Worm (Caenorhabditis elegans) whole organism, mixed stage, embryonic: ENCODE measurements around the gene F26G1.5.

Source experiments
- M03D4.4 ChIP-seq: sonication (generic microtip); optimal IDR thresholded peaks from 2 replicates; lab custom pipeline; 2017; ENCODE audit warnings: mild to moderate bottlenecking, missing genetic modification characterization, missing compliant biosample characterization
- bed-3 ChIP-seq: fragments of 200-800 bp; sonication (Bioruptor generic); optimal IDR thresholded peaks from 3 replicates; lab custom pipeline; 2018; ENCODE audit warnings: mild to moderate bottlenecking, missing genetic modification characterization, moderate library complexity, missing compliant biosample characterization
- blmp-1 ChIP-seq: fragments of 150-350 bp; optimal IDR thresholded peaks from 2 replicates; lab custom pipeline; 2014; ENCODE audit warnings: missing biosample characterization, missing genetic modification characterization
- ceh-39 ChIP-seq: fragments of 150-350 bp; optimal IDR thresholded peaks from 2 replicates; lab custom pipeline; 2014; ENCODE audit warnings: missing biosample characterization, missing genetic modification characterization
- ceh-43 ChIP-seq: fragments of 200-800 bp; sonication (Bioruptor generic); optimal IDR thresholded peaks from 2 replicates; lab custom pipeline; 2018; ENCODE audit warnings: mild to moderate bottlenecking, missing genetic modification characterization, moderate library complexity, missing compliant biosample characterization
- ceh-83 ChIP-seq: fragments of 200-800 bp; sonication (Bioruptor generic); optimal IDR thresholded peaks from 2 replicates; lab custom pipeline; 2018; ENCODE audit warnings: mild to moderate bottlenecking, missing genetic modification characterization, missing compliant biosample characterization
- ces-1 ChIP-seq: fragments of 150-350 bp; optimal IDR thresholded peaks from 2 replicates; lab custom pipeline; 2014; ENCODE audit warnings: missing biosample characterization, missing genetic modification reagents, missing genetic modification characterization
- cnd-1 ChIP-seq: fragments of 200-800 bp; sonication (Bioruptor generic); optimal IDR thresholded peaks from 2 replicates; lab custom pipeline; 2018; ENCODE audit warnings: mild to moderate bottlenecking, missing genetic modification characterization, missing compliant biosample characterization
- drap-1 ChIP-seq: fragments of 200-800 bp; sonication (Bioruptor generic); optimal IDR thresholded peaks from 3 replicates; lab custom pipeline; 2018; ENCODE audit warnings: mild to moderate bottlenecking, missing genetic modification characterization, missing compliant biosample characterization
- elt-1 ChIP-seq: sonication (generic microtip); optimal IDR thresholded peaks from 2 replicates; lab custom pipeline; 2017; ENCODE audit warnings: missing genetic modification characterization, mild to moderate bottlenecking, missing compliant biosample characterization, antibody characterized with exemption, moderate library complexity, borderline replicate concordance; ENCODE audit not compliant: insufficient read depth
- elt-3 ChIP-seq: fragments of 150-350 bp; optimal IDR thresholded peaks from 2 replicates; lab custom pipeline; 2014; ENCODE audit warnings: missing biosample characterization, missing genetic modification characterization
- ham-2 ChIP-seq: fragments of 200-800 bp; sonication (Bioruptor generic); optimal IDR thresholded peaks from 2 replicates; lab custom pipeline; 2018; ENCODE audit warnings: mild to moderate bottlenecking, missing genetic modification characterization, missing compliant biosample characterization
- hlh-1 ChIP-seq: fragments of 150-350 bp; optimal IDR thresholded peaks from 2 replicates; lab custom pipeline; 2014; ENCODE audit warnings: missing biosample characterization, missing genetic modification reagents, missing genetic modification characterization
- lin-13 ChIP-seq: fragments of 150-350 bp; optimal IDR thresholded peaks from 2 replicates; lab custom pipeline; 2014; ENCODE audit warnings: missing biosample characterization, missing genetic modification characterization
- lin-32 ChIP-seq: fragments of 200-800 bp; sonication (Bioruptor generic); optimal IDR thresholded peaks from 2 replicates; lab custom pipeline; 2018; ENCODE audit warnings: mild to moderate bottlenecking, missing genetic modification characterization, missing compliant biosample characterization
- lsy-2 ChIP-seq: fragments of 150-350 bp; optimal IDR thresholded peaks from 2 replicates; lab custom pipeline; 2014; ENCODE audit warnings: missing biosample characterization, missing genetic modification characterization
- mab-5 ChIP-seq: fragments of 150-350 bp; optimal IDR thresholded peaks from 2 replicates; lab custom pipeline; 2014; ENCODE audit warnings: missing biosample characterization, missing genetic modification characterization
- mep-1 ChIP-seq: fragments of 150-350 bp; optimal IDR thresholded peaks from 2 replicates; lab custom pipeline; 2017; ENCODE audit warnings: missing biosample characterization, missing genetic modification reagents, missing genetic modification characterization, inconsistent platforms
- mls-2 ChIP-seq: sonication (generic microtip); optimal IDR thresholded peaks from 2 replicates; lab custom pipeline; 2016; ENCODE audit warnings: mild to moderate bottlenecking, missing genetic modification characterization, moderate library complexity, missing compliant biosample characterization
- nhr-237 ChIP-seq: fragments of 150-350 bp; optimal IDR thresholded peaks from 2 replicates; lab custom pipeline; 2014; ENCODE audit warnings: missing biosample characterization, missing genetic modification characterization
- nhr-28 ChIP-seq: fragments of 150-350 bp; optimal IDR thresholded peaks from 2 replicates; lab custom pipeline; 2014; ENCODE audit warnings: missing biosample characterization, missing genetic modification characterization
- nhr-76 ChIP-seq: sonication (generic microtip); optimal IDR thresholded peaks from 2 replicates; lab custom pipeline; 2017; ENCODE audit warnings: missing biosample characterization, missing genetic modification characterization
- pha-4 ChIP-seq: fragments of 150-350 bp; optimal IDR thresholded peaks from 2 replicates; lab custom pipeline; 2018; ENCODE audit warnings: missing biosample characterization, missing genetic modification reagents, missing genetic modification characterization
- snpc-4 ChIP-seq: fragments of 150-350 bp; optimal IDR thresholded peaks from 2 replicates; lab custom pipeline; 2014; ENCODE audit warnings: missing biosample characterization, missing genetic modification characterization
- sptf-1 ChIP-seq: sonication (generic microtip); optimal IDR thresholded peaks from 2 replicates; lab custom pipeline; 2017; ENCODE audit warnings: mild to moderate bottlenecking, missing genetic modification characterization, moderate library complexity, missing compliant biosample characterization
- tbx-8 ChIP-seq: fragments of 200-800 bp; sonication (Bioruptor generic); optimal IDR thresholded peaks from 2 replicates; lab custom pipeline; 2018; ENCODE audit warnings: mild to moderate bottlenecking, missing genetic modification characterization, moderate library complexity, missing compliant biosample characterization
- unc-120 ChIP-seq: sonication (generic microtip); optimal IDR thresholded peaks from 2 replicates; lab custom pipeline; 2017; ENCODE audit warnings: missing genetic modification characterization, missing compliant biosample characterization; ENCODE audit not compliant: poor library complexity, severe bottlenecking
- unc-39 ChIP-seq: fragments of 150-350 bp; optimal IDR thresholded peaks from 2 replicates; lab custom pipeline; 2014; ENCODE audit warnings: missing biosample characterization, missing genetic modification characterization
- unc-62 ChIP-seq: fragments of 150-350 bp; optimal IDR thresholded peaks from 2 replicates; lab custom pipeline; 2014; ENCODE audit warnings: missing biosample characterization, missing genetic modification reagents, missing genetic modification characterization
- zip-8 ChIP-seq: fragments of 150-350 bp; optimal IDR thresholded peaks from 2 replicates; lab custom pipeline; 2014; ENCODE audit warnings: missing biosample characterization, missing genetic modification characterization
- ztf-11 ChIP-seq: fragments of 150-350 bp; optimal IDR thresholded peaks from 2 replicates; lab custom pipeline; 2014; ENCODE audit warnings: missing biosample characterization, missing genetic modification characterization

The F26G1.5 gene

ce11 chrII:4773891-4774432 is 2.8 kb upstream of the F26G1.5 start, which contains the start of the genes F26G1.9 and F26G1.10:
TSS of gene F26G1.9 (minus strand) at chrII:4773991.
TSS of gene F26G1.10 (plus strand) at chrII:4774382.
- no peak for TF ChIP-seq bed-3
- TF ChIP-seq ham-2 (GFP tag; lab: Kevin White, UChicago): no peak

- no peak for TF ChIP-seq blmp-1 (tag; lab: Kevin White, UChicago)
- TF ChIP-seq ceh-43: no peak
- TF ChIP-seq sptf-1 (tag; lab: Kevin White, UChicago): no peak
- no peak for TF ChIP-seq unc-39
- no peak for TF ChIP-seq tbx-8
- TF ChIP-seq nhr-28: no peak
- no peak for TF ChIP-seq mls-2 (tag; lab: Kevin White, UChicago)
- TF ChIP-seq ceh-39 (tag; lab: Kevin White, UChicago): no peak
- no peak for TF ChIP-seq drap-1 (GFP tag; lab: Kevin White, UChicago)
- no peak for TF ChIP-seq elt-1 (tag; lab: Kevin White, UChicago)
- no peak for TF ChIP-seq lsy-2 (tag; lab: Kevin White, UChicago)
- TF ChIP-seq unc-62: no peak
- TF ChIP-seq hlh-1 (tag; lab: Kevin White, UChicago): no peak
- no peak for TF ChIP-seq unc-120 (tag; lab: Kevin White, UChicago)
- TF ChIP-seq snpc-4: no peak
- no peak for TF ChIP-seq ham-2 (GFP tag; lab: Kevin White, UChicago)
- no peak for TF ChIP-seq pha-4 (tag; lab: Kevin White, UChicago)
- TF ChIP-seq nhr-76 (tag; lab: Kevin White, UChicago): no peak
- TF ChIP-seq ceh-83 (GFP tag; lab: Kevin White, UChicago): no peak
These were observed 1.3 kb upstream of the F26G1.5 start for ce11 chrII:4772441-4772840.

- TF ChIP-seq sptf-1 (tag; lab: Kevin White, UChicago): no peak
- no peak for TF ChIP-seq bed-3
- TF ChIP-seq elt-3: no peak
- TF ChIP-seq mab-5 (tag; lab: Kevin White, UChicago): no peak
- TF ChIP-seq lin-32 (GFP tag; lab: Kevin White, UChicago): no peak
- no peak for TF ChIP-seq nhr-76 (tag; lab: Kevin White, UChicago)
- TF ChIP-seq lsy-2 (tag; lab: Kevin White, UChicago): no peak
- no peak for TF ChIP-seq ces-1 (GFP tag; lab: Kevin White, UChicago)
- TF ChIP-seq mep-1 (tag; lab: Kevin White, UChicago): no peak
- TF ChIP-seq snpc-4: no peak
- no peak for TF ChIP-seq zip-8 (tag; lab: Kevin White, UChicago)
- no peak for TF ChIP-seq nhr-237 (tag; lab: Kevin White, UChicago)
- TF ChIP-seq blmp-1 (tag; lab: Kevin White, UChicago): no peak
- TF ChIP-seq ceh-43: no peak
- no peak for TF ChIP-seq cnd-1
- no peak for TF ChIP-seq ceh-83 (GFP tag; lab: Kevin White, UChicago)
- TF ChIP-seq unc-120 (tag; lab: Kevin White, UChicago): no peak
These were observed 1.3 kb downstream of the F26G1.5 start for ce11 chrII:4769886-4770285.

- TF ChIP-seq lin-32 (GFP tag; lab: Kevin White, UChicago): no peak
- no peak for TF ChIP-seq unc-62
These were observed 2.1 kb downstream of the F26G1.5 start for ce11 chrII:4769096-4769495.

ce11 chrII:4767612-4768011 is 3.6 kb downstream of the F26G1.5 start:
- TF ChIP-seq lin-13 (tag; lab: Kevin White, UChicago) (no peak), nhr-28 (no peak), unc-62 (no peak), sptf-1 (tag; lab: Kevin White, UChicago) (no peak), nhr-237 (tag; lab: Kevin White, UChicago) (no peak)

- TF ChIP-seq elt-3: no peak
- TF ChIP-seq tbx-8: no peak
- no peak for TF ChIP-seq lsy-2 (tag; lab: Kevin White, UChicago)
- TF ChIP-seq blmp-1 (tag; lab: Kevin White, UChicago): no peak
- no peak for TF ChIP-seq mep-1 (tag; lab: Kevin White, UChicago)
- no peak for TF ChIP-seq M03D4.4 (tag; lab: Kevin White, UChicago)
- TF ChIP-seq drap-1 (GFP tag; lab: Kevin White, UChicago): no peak
- TF ChIP-seq zip-8 (tag; lab: Kevin White, UChicago): no peak
- no peak for TF ChIP-seq sptf-1 (tag; lab: Kevin White, UChicago)
- TF ChIP-seq lin-13 (tag; lab: Kevin White, UChicago): no peak
- no peak for TF ChIP-seq ceh-83 (GFP tag; lab: Kevin White, UChicago)
- no peak for TF ChIP-seq unc-62
- no peak for TF ChIP-seq ztf-11
- no peak for TF ChIP-seq nhr-76 (tag; lab: Kevin White, UChicago)
These were observed 4.9 kb downstream of the F26G1.5 start, which contains the start of gene ttm-2 for ce11 chrII:4766284-4766683. TSS of gene ttm-2 (minus strand) at chrII:4766384.
